Fruit fly (Drosophila melanogaster): Measurements from ENCODE around the gene CG16700.

Gene CG16700

dm6 chrX:17107401-17107916 lies 15.8 kb downstream of the CG16700 start, which contains the start of gene CG5004 (continued):
- TF ChIP-seq NfI (GFP tag; optimal IDR thresholded peaks at IDR 0.05) (no peak), CG13296 (GFP tag; optimal IDR thresholded peaks at IDR 0.05) (peak; percentile 10), CG11247 (GFP tag; IDR thresholded peaks at IDR 0.05) (no peak), bbx (GFP tag; IDR thresholded peaks at IDR 0.05; ENCODE audit: partially characterized antibody) (peak; percentile 43; the same call in 1 of the 2 replicates), oc (tag; optimal IDR thresholded peaks at IDR 0.05) (peak; percentile 18), Blimp-1 (GFP tag; optimal IDR thresholded peaks at IDR 0.05) (no peak), CG34224 (GFP tag; IDR thresholded peaks at IDR 0.05; ENCODE audit: partially characterized antibody) (peak; percentile 44; the same call in 1 of the 3 replicates), CG11723 (GFP tag; optimal IDR thresholded peaks at IDR 0.05) (peak; percentile 2), Sin3A (optimal IDR thresholded peaks at IDR 0.05) (peak; percentile 23), CHES-1-like (GFP tag; optimal IDR thresholded peaks at IDR 0.05) (peak; percentile 49), CG14965 (GFP tag; optimal IDR thresholded peaks at IDR 0.05; ENCODE audit: borderline replicate concordance) (no peak), sd (tag; optimal IDR thresholded peaks at IDR 0.05) (peak; percentile 72), amos (GFP tag; IDR thresholded peaks at IDR 0.05; ENCODE audit: partially characterized antibody) (peak; percentile 60), CG8290 (GFP tag; optimal IDR thresholded peaks at IDR 0.05) (peak; percentile 38), CG8290 (tag; optimal IDR thresholded peaks at IDR 0.05) (peak in 1 of 2 experiments; percentile 64), CG33213 (GFP tag; optimal IDR thresholded peaks at IDR 0.05) (peak; percentile 19), pb (GFP tag; optimal IDR thresholded peaks at IDR 0.05) (no peak), cg (GFP tag; optimal IDR thresholded peaks at IDR 0.05) (peak; percentile 70), nau (GFP tag; optimal IDR thresholded peaks at IDR 0.05) (peak; percentile 39), CG12659 (GFP tag; optimal IDR thresholded peaks at IDR 0.05) (peak; percentile 63), Dll (GFP tag; IDR thresholded peaks at IDR 0.05; ENCODE audit: partially characterized antibody) (0 out of 4 replicates have a peak, but pooled peaks have one; percentile 45), sisA (GFP tag; IDR thresholded peaks at IDR 0.05) (no peak), knrl (GFP tag; IDR thresholded peaks at IDR 0.05; ENCODE audit: partially characterized antibody) (peak; percentile 38; the same call in 1 of the 3 replicates), kni (GFP tag; optimal IDR thresholded peaks at IDR 0.05) (peak; percentile 3), CG6683 (GFP tag; optimal IDR thresholded peaks at IDR 0.05) (no peak), CG12769 (tag; optimal IDR thresholded peaks at IDR 0.05) (peak; percentile 20), br (optimal IDR thresholded peaks at IDR 0.05) (no peak), eyg (GFP tag; optimal IDR thresholded peaks at IDR 0.05) (no peak), MBD-R2 (GFP tag; IDR thresholded peaks at IDR 0.05) (peak; percentile 11; the same call in 1 of the 2 replicates), CG9932 (GFP tag; IDR thresholded peaks at IDR 0.05) (0 out of 2 replicates have a peak, but pooled peaks have one; percentile 19), stwl (tag; optimal IDR thresholded peaks at IDR 0.05) (peak; percentile 83), Myb (GFP tag; optimal IDR thresholded peaks at IDR 0.05) (peak; percentile 22), unc-4 (GFP tag; IDR thresholded peaks at IDR 0.05; ENCODE audit: partially characterized antibody) (peak; percentile 53), Aef1 (GFP tag; IDR thresholded peaks at IDR 0.05) (peak; percentile 58; the same call in 2 of the 3 replicates), her (GFP tag; optimal IDR thresholded peaks at IDR 0.05) (peak; percentile 21), Mes4 (GFP tag; optimal IDR thresholded peaks at IDR 0.05) (no peak), CG10431 (GFP tag; optimal IDR thresholded peaks at IDR 0.05) (peak; percentile 51), Scr (GFP tag; IDR thresholded peaks at IDR 0.05; ENCODE audit: partially characterized antibody) (peak; percentile 58), BEAF-32 (GFP tag; optimal IDR thresholded peaks at IDR 0.05) (peak; percentile 68), CG4360 (GFP tag; IDR thresholded peaks at IDR 0.05) (peak; percentile 93), CG15514 (GFP tag; optimal IDR thresholded peaks at IDR 0.05) (peak; percentile 97), inv (GFP tag; IDR thresholded peaks at IDR 0.05; ENCODE audit: partially characterized antibody) (peak; percentile 35; the same call in 1 of the 2 replicates), kah (GFP tag; optimal IDR thresholded peaks at IDR 0.05) (peak; percentile 16), wek (GFP tag; optimal IDR thresholded peaks at IDR 0.05) (peak; percentile 35), gcm2 (GFP tag; optimal IDR thresholded peaks at IDR 0.05) (no peak), z (GFP tag; IDR thresholded peaks at IDR 0.05) (no peak), sob (GFP tag; IDR thresholded peaks at IDR 0.05) (no peak), caup (GFP tag; optimal IDR thresholded peaks at IDR 0.05; ENCODE audit: severe bottlenecking) (peak; percentile 6), vvl (GFP tag; IDR thresholded peaks at IDR 0.05) (peak; percentile 38; the same call in 1 of the 2 replicates)
